Worm (Caenorhabditis elegans): ENCODE measurements around the gene C04B4.5.
A peak's percentile ranks its signal among the peaks of the same experiment; 100 is the strongest.

The C04B4.5 gene

DNA sequence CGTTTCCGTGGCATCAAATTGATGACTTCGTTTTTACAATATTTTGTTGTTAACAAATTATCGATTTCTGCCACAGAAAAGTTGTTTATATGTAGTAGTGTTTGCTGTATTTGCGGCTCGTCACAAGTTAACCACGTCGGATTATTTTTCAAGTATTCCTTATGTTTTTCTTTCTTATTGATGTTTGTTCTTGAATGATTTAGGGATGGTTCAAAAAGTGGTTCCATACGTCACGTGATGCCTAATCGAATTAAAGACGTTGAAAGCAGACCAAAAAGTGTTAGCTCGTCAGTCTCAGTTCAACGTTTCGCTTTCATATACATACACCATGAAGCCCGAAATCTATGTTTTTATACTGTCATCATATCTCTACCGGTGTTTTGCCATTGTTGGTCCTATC lies 2.7 kb downstream of the C04B4.5 start, which contains the start of gene lips-2:
Gene lips-2 (plus strand): TSS at position 301 of the 400 bp plus-strand sequence.
- TF ChIP-seq vab-7 (GFP tag; IDR thresholded peaks at IDR 0.05): no peak
- no peak for TF ChIP-seq lin-1 (GFP tag; IDR thresholded peaks at IDR 0.05)
- no peak for TF ChIP-seq spr-1 (tag; optimal IDR thresholded peaks at IDR 0.05)

DNA sequence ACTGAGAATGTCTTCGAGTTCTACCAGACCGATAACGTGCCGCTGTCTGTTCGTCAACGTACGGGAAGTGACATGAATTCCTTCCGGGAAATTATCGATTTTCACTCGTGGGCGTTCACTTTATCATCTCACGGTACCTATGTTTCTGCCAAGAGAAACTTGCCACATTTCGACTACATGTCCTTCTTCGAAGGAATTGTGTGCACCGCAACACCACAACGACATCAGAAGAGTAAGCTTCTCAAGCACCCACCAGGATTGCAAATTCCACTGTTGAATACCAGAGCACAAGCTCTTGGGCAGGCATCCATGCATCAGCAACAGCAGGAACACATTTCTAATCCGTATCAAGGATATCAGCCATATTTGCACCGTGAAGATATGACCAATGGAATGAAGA lies 4.0 kb downstream of the C04B4.5 start:
- TF ChIP-seq mep-1 (tag; optimal IDR thresholded peaks at IDR 0.05): no peak
- no peak for TF ChIP-seq nhr-102 (tag; optimal IDR thresholded peaks at IDR 0.05)
- no peak for TF ChIP-seq zfp-3 (GFP tag; conservative IDR thresholded peaks at IDR 0.05)
- TF ChIP-seq unc-62 (GFP tag; optimal IDR thresholded peaks at IDR 0.05 in 1 of 2): peak in 1 of 2 experiments; percentile 91
- no peak for TF ChIP-seq unc-62 (tag; optimal IDR thresholded peaks at IDR 0.05)
- no peak for TF ChIP-seq dve-1 (tag; optimal IDR thresholded peaks at IDR 0.05; ENCODE audit: insufficient read depth)
- TF ChIP-seq hlh-11 (tag; optimal IDR thresholded peaks at IDR 0.05): no peak
- TF ChIP-seq zfp-2 (tag; optimal IDR thresholded peaks at IDR 0.05): no peak
- no peak for TF ChIP-seq saeg-2 (GFP tag; IDR thresholded peaks at IDR 0.05)
- TF ChIP-seq ceh-20 (GFP tag; IDR thresholded peaks at IDR 0.05): no peak
- TF ChIP-seq aha-1 (tag): peak; percentile 63
- no peak for TF ChIP-seq pha-4 (GFP tag; IDR thresholded peaks at IDR 0.05)
- no peak for TF ChIP-seq pha-4 (tag; optimal IDR thresholded peaks at IDR 0.05)

DNA sequence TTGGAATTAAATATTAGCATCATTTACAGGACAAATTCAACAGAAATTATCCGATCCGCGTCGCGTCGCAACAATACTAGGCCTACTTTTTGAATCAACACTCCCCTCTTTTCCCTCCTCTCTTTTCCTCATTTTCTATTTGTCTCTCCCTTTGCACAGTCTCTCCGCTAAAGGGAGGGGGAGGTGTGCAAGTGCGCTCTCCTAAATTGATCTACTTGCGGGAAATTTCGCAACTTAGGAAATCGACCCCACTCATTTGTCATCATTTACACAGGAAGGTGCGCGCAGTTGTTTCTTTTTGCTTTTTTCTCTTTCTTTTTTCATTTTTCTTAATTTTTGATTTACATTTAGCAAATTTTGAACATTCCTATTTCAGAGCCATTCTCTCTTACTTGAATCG lies 5.2 kb downstream of the C04B4.5 start, which contains the start of gene C04B4.2:
Gene C04B4.2 (plus strand): TSS at position 371 of the 400 bp plus-strand sequence.
- TF ChIP-seq daf-16 (GFP tag; optimal IDR thresholded peaks at IDR 0.05): no peak
- TF ChIP-seq daf-16 (tag; optimal IDR thresholded peaks at IDR 0.05): no peak
- no peak for TF ChIP-seq saeg-2 (GFP tag; IDR thresholded peaks at IDR 0.05)
- TF ChIP-seq nhr-41 (GFP tag; IDR thresholded peaks at IDR 0.05): no peak
- no peak for TF ChIP-seq php-3 (GFP tag; IDR thresholded peaks at IDR 0.05)
- TF ChIP-seq egl-43 (GFP tag; IDR thresholded peaks at IDR 0.05): no peak
- no peak for TF ChIP-seq gei-8 (GFP tag; optimal IDR thresholded peaks at IDR 0.05)
- no peak for TF ChIP-seq mes-2 (tag; optimal IDR thresholded peaks at IDR 0.05; ENCODE audit: poor library complexity, severe bottlenecking)
- no peak for TF ChIP-seq zag-1 (tag; optimal IDR thresholded peaks at IDR 0.05)
- no peak for TF ChIP-seq mdt-29 (GFP tag; IDR thresholded peaks at IDR 0.05)
- no peak for TF ChIP-seq ces-1 (GFP tag; optimal IDR thresholded peaks at IDR 0.05)
- no peak for TF ChIP-seq aha-1 (tag)
- TF ChIP-seq ama-1 (optimal IDR thresholded peaks at IDR 0.05): no peak
- no peak for TF ChIP-seq sdz-12 (GFP tag; optimal IDR thresholded peaks at IDR 0.05)
- TF ChIP-seq mxl-2 (GFP tag; conservative IDR thresholded peaks at IDR 0.05): no peak
- TF ChIP-seq lin-38 (GFP tag; IDR thresholded peaks at IDR 0.05): no peak
- no peak for TF ChIP-seq T26A8.4 (GFP tag; IDR thresholded peaks at IDR 0.05)
- no peak for TF ChIP-seq vab-7 (GFP tag; IDR thresholded peaks at IDR 0.05)
- no peak for TF ChIP-seq ZK337.2 (GFP tag; IDR thresholded peaks at IDR 0.05)
- TF ChIP-seq T20F7.1 (GFP tag; optimal IDR thresholded peaks at IDR 0.05): no peak
- no peak for TF ChIP-seq skn-1 (tag; optimal IDR thresholded peaks at IDR 0.05)

DNA sequence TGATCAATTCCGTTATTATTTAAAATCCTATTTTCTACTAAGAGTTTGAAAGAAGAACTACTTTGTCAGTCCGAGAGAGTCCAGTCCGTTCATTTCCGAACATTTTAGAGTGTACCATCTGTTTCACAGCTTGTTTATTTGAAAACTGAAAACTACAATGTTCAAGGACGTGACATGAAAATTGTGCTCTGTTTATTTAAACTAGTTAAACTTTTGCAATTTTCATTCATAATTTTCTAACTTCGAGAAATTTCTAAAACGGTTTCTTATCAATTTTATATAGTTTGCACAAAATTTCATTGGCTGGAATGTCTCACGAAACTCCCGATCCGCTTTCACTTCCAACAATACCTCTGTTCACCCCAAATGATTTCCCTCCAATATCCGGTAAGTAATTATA lies 7.7 kb downstream of the C04B4.5 start, which contains the start of gene C04B4.1:
Gene C04B4.1 (plus strand): TSS at position 301 of the 400 bp plus-strand sequence.
- TF ChIP-seq lin-29 (GFP tag; IDR thresholded peaks at IDR 0.05) (no peak), spr-3 (GFP tag; optimal IDR thresholded peaks at IDR 0.05) (no peak), zfp-3 (GFP tag; conservative IDR thresholded peaks at IDR 0.05) (no peak), nhr-111 (GFP tag; optimal IDR thresholded peaks at IDR 0.05) (no peak), ZK546.5 (tag; optimal IDR thresholded peaks at IDR 0.05) (no peak), ceh-44 (GFP tag; IDR thresholded peaks at IDR 0.05) (no peak), ceh-62 (tag; optimal IDR thresholded peaks at IDR 0.05) (no peak), mes-2 (tag; optimal IDR thresholded peaks at IDR 0.05; ENCODE audit: poor library complexity, severe bottlenecking) (no peak)

Data from whole organism, L4 larva.